Fruit fly (Drosophila melanogaster) whole organism, embryonic: ENCODE data around the gene HP1c.
A peak's percentile ranks its signal among the peaks of the same experiment; 100 is the strongest.

Experiments
- Ada2b ChIP-seq: fragments of 200-800 bp; sonication (Bioruptor generic); IDR thresholded peaks from 2 replicates; pipeline ENCODE4 v1.3.6; 2022; ENCODE audit warnings: missing biosample characterization, missing genetic modification characterization
- CG11093 ChIP-seq: fragments of 200-800 bp; sonication (Bioruptor generic); IDR thresholded peaks from 3 replicates; pipeline ENCODE4 v1.3.6; 2022; ENCODE audit warnings: missing biosample characterization, missing genetic modification characterization
- CG11695 ChIP-seq: fragments of 200-800 bp; sonication (Bioruptor generic); IDR thresholded peaks from 3 replicates; pipeline ENCODE4 v1.3.6; 2022; ENCODE audit warnings: missing biosample characterization, missing genetic modification characterization
- CG11696 ChIP-seq: fragments of 200-800 bp; sonication (Bioruptor generic); IDR thresholded peaks from 2 replicates; pipeline ENCODE4 v1.3.6; 2022; ENCODE audit warnings: missing biosample characterization, missing genetic modification characterization
- CG13894 ChIP-seq: fragments of 200-800 bp; sonication (Bioruptor generic); optimal IDR thresholded peaks from 3 replicates; lab custom pipeline; 2018; ENCODE audit warnings: missing biosample characterization, mild to moderate bottlenecking, missing genetic modification characterization, moderate library complexity
- CG15514 ChIP-seq: fragments of 200-800 bp; sonication (Bioruptor generic); optimal IDR thresholded peaks from 3 replicates; lab custom pipeline; 2017; ENCODE audit warnings: missing biosample characterization, missing genetic modification characterization, mild to moderate bottlenecking, moderate library complexity, missing genetic modification reagents
- CG1647 ChIP-seq: fragments of 200-800 bp; sonication (Bioruptor generic); optimal IDR thresholded peaks from 3 replicates; lab custom pipeline; 2016; ENCODE audit warnings: missing biosample characterization, missing genetic modification characterization
- CG16815 ChIP-seq: fragments of 200-800 bp; sonication (Bioruptor generic); optimal IDR thresholded peaks from 3 replicates; lab custom pipeline; 2017; ENCODE audit warnings: missing biosample characterization, mild to moderate bottlenecking, missing genetic modification characterization
- CG1832 ChIP-seq: fragments of 200-800 bp; sonication (Bioruptor generic); optimal IDR thresholded peaks from 2 replicates; lab custom pipeline; 2017; ENCODE audit warnings: missing biosample characterization, mild to moderate bottlenecking, missing genetic modification characterization, inconsistent platforms
- CG18764 ChIP-seq: fragments of 200-800 bp; sonication (Bioruptor generic); optimal IDR thresholded peaks from 3 replicates; lab custom pipeline; 2016; ENCODE audit warnings: missing biosample characterization, missing genetic modification characterization
- CG2875 ChIP-seq: fragments of 200-800 bp; sonication (Bioruptor generic); optimal IDR thresholded peaks from 2 replicates; lab custom pipeline; 2017; ENCODE audit warnings: missing biosample characterization, mild to moderate bottlenecking, missing genetic modification characterization, missing genetic modification reagents
- CG30020 ChIP-seq: fragments of 200-800 bp; optimal IDR thresholded peaks from 2 replicates; lab custom pipeline; 2019; ENCODE audit warnings: missing biosample characterization, mild to moderate bottlenecking, missing genetic modification characterization, moderate library complexity
- CG32772 ChIP-seq: fragments of 200-800 bp; sonication (Bioruptor generic); IDR thresholded peaks from 2 replicates; pipeline ENCODE4 v1.3.6; 2022; ENCODE audit warnings: missing biosample characterization, missing genetic modification characterization
- CG33213 ChIP-seq: fragments of 200-800 bp; sonication (Bioruptor generic); optimal IDR thresholded peaks from 3 replicates; lab custom pipeline; 2016; ENCODE audit warnings: missing biosample characterization, missing genetic modification characterization
- CG3407 ChIP-seq: fragments of 200-800 bp; sonication (Bioruptor generic); optimal IDR thresholded peaks from 2 replicates; lab custom pipeline; 2018; ENCODE audit warnings: missing biosample characterization, mild to moderate bottlenecking, missing genetic modification characterization
- CG4360 ChIP-seq: fragments of 200-800 bp; sonication (Bioruptor generic); IDR thresholded peaks from 2 replicates; pipeline ENCODE4 v1.3.6; 2022; ENCODE audit warnings: missing biosample characterization, missing genetic modification characterization
- CG7745 ChIP-seq: fragments of 200-800 bp; sonication (Bioruptor generic); optimal IDR thresholded peaks from 2 replicates; lab custom pipeline; 2018; ENCODE audit warnings: missing biosample characterization, mild to moderate bottlenecking, missing genetic modification characterization, moderate library complexity
- CHES-1-like ChIP-seq: fragments of 200-800 bp; sonication (Bioruptor generic); optimal IDR thresholded peaks from 2 replicates; lab custom pipeline; 2016; ENCODE audit warnings: missing biosample characterization, missing genetic modification characterization
- CTCF ChIP-seq: fragments of 200-800 bp; sonication (Bioruptor generic); optimal IDR thresholded peaks from 2 replicates; lab custom pipeline; 2017; ENCODE audit warnings: missing biosample characterization, mild to moderate bottlenecking, missing genetic modification characterization, moderate library complexity
- Dfd ChIP-seq, 2 experiments: fragments of >200 bp; optimal IDR thresholded peaks; 2 replicates each; lab custom pipeline; 2017; ENCODE audit warnings: missing biosample characterization in 2 of 2, missing genetic modification characterization in 2 of 2
- Fer1 ChIP-seq: fragments of 200-800 bp; sonication (Bioruptor generic); optimal IDR thresholded peaks from 2 replicates; lab custom pipeline; 2017; ENCODE audit warnings: missing biosample characterization, mild to moderate bottlenecking, missing genetic modification characterization
- Fer2 ChIP-seq: fragments of 200-800 bp; sonication (Bioruptor generic); optimal IDR thresholded peaks from 2 replicates; lab custom pipeline; 2018; ENCODE audit warnings: missing biosample characterization, mild to moderate bottlenecking, missing genetic modification characterization, moderate library complexity
- Gsc ChIP-seq: fragments of 200-800 bp; sonication (Bioruptor generic); IDR thresholded peaks from 2 replicates; pipeline ENCODE4 v1.3.6; 2022; ENCODE audit warnings: missing biosample characterization, missing genetic modification characterization
- Hsf ChIP-seq: fragments of 200-800 bp; sonication (Bioruptor generic); optimal IDR thresholded peaks from 3 replicates; lab custom pipeline; 2016; ENCODE audit warnings: missing biosample characterization, missing genetic modification characterization
- Meics ChIP-seq: fragments of 200-800 bp; sonication (Bioruptor generic); optimal IDR thresholded peaks from 2 replicates; lab custom pipeline; 2017; ENCODE audit warnings: missing biosample characterization, mild to moderate bottlenecking, missing genetic modification characterization
- Mes4 ChIP-seq: fragments of 200-800 bp; sonication (Bioruptor generic); optimal IDR thresholded peaks from 2 replicates; lab custom pipeline; 2016; ENCODE audit warnings: missing biosample characterization, missing genetic modification characterization
- Ptx1 ChIP-seq: fragments of 200-800 bp; sonication (Bioruptor generic); IDR thresholded peaks from 2 replicates; pipeline ENCODE4 v1.3.6; 2022; ENCODE audit warnings: missing biosample characterization, missing genetic modification characterization
- Trl ChIP-seq, 3 experiments: fragments of >200 bp in 2 of 3; fragments of 200-800 bp in 1 of 3; sonication (Bioruptor generic) in 1 of 3; optimal IDR thresholded peaks; 2 replicates in 1 of 3; 3 replicates in 2 of 3; lab custom pipeline; 2016 to 2017; ENCODE audit warnings: missing biosample characterization in 1 of 3, missing genetic modification characterization in 1 of 3
- Usf ChIP-seq: fragments of 200-800 bp; sonication (Bioruptor generic); optimal IDR thresholded peaks from 2 replicates; lab custom pipeline; 2017; ENCODE audit warnings: missing genotype, missing biosample characterization, missing genetic modification characterization
- ap ChIP-seq: fragments of 200-800 bp; sonication (Bioruptor generic); IDR thresholded peaks from 2 replicates; pipeline ENCODE4 v1.3.6; 2022; ENCODE audit warnings: missing biosample characterization, missing genetic modification characterization
- az2 ChIP-seq: fragments of 200-800 bp; sonication (Bioruptor generic); optimal IDR thresholded peaks from 3 replicates; lab custom pipeline; 2016; ENCODE audit warnings: missing biosample characterization, missing genetic modification characterization
- bcd ChIP-seq: fragments of 200-800 bp; sonication (Bioruptor generic); optimal IDR thresholded peaks from 2 replicates; lab custom pipeline; 2017; ENCODE audit warnings: missing biosample characterization, mild to moderate bottlenecking, missing genetic modification characterization
- bsh ChIP-seq, 2 experiments: fragments of 200-800 bp; sonication (Bioruptor generic); optimal IDR thresholded peaks; 2 replicates each; lab custom pipeline; 2017 to 2018; ENCODE audit warnings: mild to moderate bottlenecking in 2 of 2, missing biosample characterization in 2 of 2, missing genetic modification characterization in 2 of 2, moderate library complexity in 1 of 2
- croc ChIP-seq: fragments of 200-800 bp; sonication (Bioruptor generic); conservative IDR thresholded peaks from 3 replicates; pipeline ENCODE4 v1.3.6; 2022; ENCODE audit warnings: missing biosample characterization, missing genetic modification characterization
- dm ChIP-seq: fragments of 200-800 bp; sonication (Bioruptor generic); optimal IDR thresholded peaks from 3 replicates; lab custom pipeline; 2016; ENCODE audit warnings: missing biosample characterization, missing genetic modification characterization
- ems ChIP-seq: fragments of 200-800 bp; sonication (Bioruptor generic); optimal IDR thresholded peaks from 3 replicates; lab custom pipeline; 2016; ENCODE audit warnings: missing biosample characterization, missing genetic modification characterization
- en ChIP-seq: fragments of 200-800 bp; sonication (Bioruptor generic); optimal IDR thresholded peaks from 2 replicates; lab custom pipeline; 2016; ENCODE audit warnings: missing biosample characterization, missing genetic modification characterization
- fd96Cb ChIP-seq: fragments of 200-800 bp; sonication (Bioruptor generic); optimal IDR thresholded peaks from 2 replicates; lab custom pipeline; 2018; ENCODE audit warnings: missing biosample characterization, mild to moderate bottlenecking, missing genetic modification characterization, moderate library complexity
- fu2 ChIP-seq: fragments of 200-800 bp; sonication (Bioruptor generic); optimal IDR thresholded peaks from 2 replicates; lab custom pipeline; 2016; ENCODE audit warnings: missing biosample characterization, missing genetic modification characterization
- gsb ChIP-seq: fragments of 200-800 bp; sonication (Bioruptor generic); IDR thresholded peaks from 2 replicates; pipeline ENCODE4 v1.3.6; 2022; ENCODE audit warnings: missing biosample characterization, missing genetic modification characterization
- hb ChIP-seq: fragments of 200-800 bp; sonication (Bioruptor generic); IDR thresholded peaks from 3 replicates; pipeline ENCODE4 v1.3.6; 2022; ENCODE audit warnings: missing biosample characterization, missing genetic modification characterization; ENCODE audit not compliant: partially characterized antibody
- her ChIP-seq: fragments of 200-800 bp; sonication (Bioruptor generic); optimal IDR thresholded peaks from 2 replicates; lab custom pipeline; 2016; ENCODE audit warnings: missing biosample characterization, missing genetic modification characterization
- lilli ChIP-seq: fragments of 200-800 bp; sonication (Bioruptor generic); optimal IDR thresholded peaks from 3 replicates; lab custom pipeline; 2016; ENCODE audit warnings: missing biosample characterization, missing genetic modification characterization
- mam ChIP-seq: fragments of 200-800 bp; sonication (Bioruptor generic); optimal IDR thresholded peaks from 3 replicates; lab custom pipeline; 2016; ENCODE audit warnings: missing biosample characterization, missing genetic modification characterization
- ranshi ChIP-seq: fragments of 200-800 bp; sonication (Bioruptor generic); IDR thresholded peaks from 2 replicates; pipeline ENCODE4 v1.3.6; 2022; ENCODE audit warnings: missing biosample characterization, missing genetic modification characterization
- sim ChIP-seq: fragments of 200-800 bp; sonication (Bioruptor generic); IDR thresholded peaks from 2 replicates; pipeline ENCODE4 v1.3.6; 2022; ENCODE audit warnings: missing biosample characterization, missing genetic modification characterization
- slp2 ChIP-seq: fragments of 200-800 bp; sonication (Bioruptor generic); optimal IDR thresholded peaks from 2 replicates; lab custom pipeline; 2016; ENCODE audit warnings: missing biosample characterization, missing genetic modification characterization
- yki ChIP-seq: fragments of >200 bp; optimal IDR thresholded peaks from 3 replicates; lab custom pipeline; 2018
- zen ChIP-seq: fragments of 200-800 bp; sonication (Bioruptor generic); optimal IDR thresholded peaks from 3 replicates; lab custom pipeline; 2018; ENCODE audit warnings: missing biosample characterization, mild to moderate bottlenecking, missing genetic modification characterization, moderate library complexity

The HP1c gene

DNA sequence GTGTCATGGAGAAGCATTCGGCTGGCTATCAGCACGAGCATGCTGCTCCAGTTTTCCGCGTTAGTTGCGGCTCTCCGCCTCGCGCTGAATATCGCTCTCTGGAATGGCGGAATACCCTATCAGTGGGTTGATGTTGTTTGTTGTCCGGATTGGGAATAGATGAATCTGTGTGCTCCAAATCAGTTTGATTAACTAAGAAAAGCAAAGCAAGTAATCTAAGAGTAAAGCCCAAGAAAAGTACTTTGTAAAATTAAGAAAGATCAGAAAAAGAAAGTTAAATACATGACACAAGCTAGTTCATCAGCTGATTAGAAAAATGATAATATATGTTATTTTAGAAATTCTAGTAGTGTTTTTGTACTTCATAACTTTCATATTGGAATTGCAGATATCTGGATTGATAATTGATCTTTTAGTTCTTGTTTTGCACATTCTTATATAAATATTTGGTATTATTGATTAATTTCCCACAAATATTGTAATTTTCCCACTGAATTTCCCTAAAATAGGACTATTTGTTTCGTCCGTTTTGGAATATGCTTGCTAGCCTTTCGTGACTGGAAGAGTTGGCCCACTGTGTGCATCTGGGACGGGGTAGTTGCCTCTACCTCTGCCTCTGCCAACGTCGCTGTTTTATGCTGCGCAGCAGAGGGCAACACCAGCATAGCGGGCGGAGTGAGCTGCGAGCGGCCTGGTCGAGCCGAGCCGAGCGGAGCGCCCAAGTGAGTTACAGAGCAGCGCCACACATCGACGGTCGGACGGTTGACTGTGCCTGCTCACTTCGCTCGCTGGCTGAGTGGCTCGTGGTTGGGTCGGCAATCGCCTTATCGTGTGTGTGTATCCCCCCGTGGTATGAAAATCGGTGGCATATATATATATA, 8.7 kb downstream of the HP1c start (continued):
- TF ChIP-seq Meics (GFP tag; lab: Kevin White, UChicago) (peak; percentile 77), dm (GFP tag; lab: Kevin White, UChicago) (peak; percentile 8), bsh (GFP tag; optimal IDR thresholded peaks at IDR 0.05; lab: Kevin White, UChicago) (peak in 1 of 2 experiments; percentile 54), Fer2 (peak; percentile 37), Hsf (GFP tag; lab: Kevin White, UChicago) (peak; percentile 64), CG4360 (GFP tag; lab: Robert Waterston, UW) (0 out of 2 replicates have a peak, but pooled peaks have one; percentile 9), Trl (optimal IDR thresholded peaks at IDR 0.05; lab: Kevin White, UChicago) (peak; percentile 61 to 66), Trl (GFP tag; optimal IDR thresholded peaks at IDR 0.05; lab: Kevin White, UChicago) (peak; percentile 22), ap (peak; percentile 6; the same call in 1 of the 2 replicates), Mes4 (GFP tag; lab: Kevin White, UChicago) (peak; percentile 13), yki (lab: Kevin White, UChicago) (no peak), CG2875 (GFP tag; lab: Kevin White, UChicago) (no peak), hb (no peak), Gsc (no peak), CG33213 (GFP tag; lab: Kevin White, UChicago) (no peak), Dfd (GFP tag; optimal IDR thresholded peaks at IDR 0.05; lab: Kevin White, UChicago) (peak in 1 of 2 experiments; percentile 78), Usf (GFP tag; lab: Kevin White, UChicago) (no peak), Ptx1 (GFP tag; lab: Robert Waterston, UW) (peak; percentile 65), croc (GFP tag; lab: Robert Waterston, UW) (no peak; the same call in 2 of the 3 replicates), mam (GFP tag; lab: Kevin White, UChicago) (peak; percentile 58), her (peak; percentile 27), CG1832 (GFP tag; lab: Kevin White, UChicago) (no peak), CG15514 (GFP tag; lab: Kevin White, UChicago) (peak; percentile 64), CG30020 (tag; lab: Kevin White, UChicago) (peak; percentile 17), fu2 (GFP tag; lab: Kevin White, UChicago) (no peak), CG11093 (GFP tag; lab: Robert Waterston, UW) (no peak), CG32772 (GFP tag; lab: Robert Waterston, UW) (peak; percentile 27; the same call in 1 of the 2 replicates), CG3407 (peak; percentile 46), Ada2b (GFP tag; lab: Robert Waterston, UW) (peak; percentile 57), az2 (GFP tag; lab: Kevin White, UChicago) (peak; percentile 67), CG16815 (peak; percentile 26), ems (GFP tag; lab: Kevin White, UChicago) (peak; percentile 9), fd96Cb (tag; lab: Kevin White, UChicago) (peak; percentile 59), CG11695 (GFP tag; lab: Robert Waterston, UW) (no peak), ranshi (GFP tag; lab: Robert Waterston, UW) (0 out of 2 replicates have a peak, but pooled peaks have one; percentile 16), lilli (GFP tag; lab: Kevin White, UChicago) (peak; percentile 58), CTCF (GFP tag; lab: Kevin White, UChicago) (peak; percentile 31), slp2 (GFP tag; lab: Kevin White, UChicago) (peak; percentile 4), CG1647 (no peak), CG7745 (no peak), sim (GFP tag; lab: Robert Waterston, UW) (no peak; the same call in 1 of the 2 replicates), CG18764 (GFP tag; lab: Kevin White, UChicago) (no peak), bcd (GFP tag; lab: Kevin White, UChicago) (peak; percentile 72), CG11696 (no peak), zen (tag; lab: Kevin White, UChicago) (no peak), Fer1 (GFP tag; lab: Kevin White, UChicago) (peak; percentile 24), gsb (GFP tag; lab: Robert Waterston, UW) (0 out of 2 replicates have a peak, but pooled peaks have one; percentile 48), CG13894 (tag; lab: Kevin White, UChicago) (peak; percentile 9), CHES-1-like (peak; percentile 58), en (GFP tag; lab: Kevin White, UChicago) (no peak)
